Fruit fly (Drosophila melanogaster) whole organism, embryonic: Measurements from ENCODE around the gene Polr2I.

ENCODE experiments used
- Asciz ChIP-seq: fragments of 200-800 bp; sonication (Bioruptor generic); optimal IDR thresholded peaks from 2 replicates; lab custom pipeline; 2017; ENCODE audit warnings: missing biosample characterization, mild to moderate bottlenecking, missing genetic modification characterization, missing genetic modification reagents
- CG10267 ChIP-seq: fragments of 200-800 bp; sonication (Bioruptor generic); optimal IDR thresholded peaks from 2 replicates; lab custom pipeline; 2018; ENCODE audit warnings: missing biosample characterization, mild to moderate bottlenecking, missing genetic modification characterization, moderate library complexity
- CG10543 ChIP-seq: fragments of 200-800 bp; sonication (Bioruptor generic); optimal IDR thresholded peaks from 3 replicates; lab custom pipeline; 2017; ENCODE audit warnings: missing biosample characterization, mild to moderate bottlenecking, missing genetic modification characterization, moderate library complexity
- CG10654 ChIP-seq: fragments of 200-800 bp; sonication (Bioruptor generic); optimal IDR thresholded peaks from 2 replicates; lab custom pipeline; 2016; ENCODE audit warnings: missing biosample characterization, missing genetic modification characterization
- CG11247 ChIP-seq: fragments of 200-800 bp; sonication (Bioruptor generic); IDR thresholded peaks from 2 replicates; pipeline ENCODE4 v1.3.6; 2022; ENCODE audit warnings: missing biosample characterization, missing genetic modification characterization
- CG12769 ChIP-seq: fragments of 200-800 bp; sonication (Bioruptor generic); optimal IDR thresholded peaks from 2 replicates; lab custom pipeline; 2019; ENCODE audit warnings: missing biosample characterization, mild to moderate bottlenecking, missing genetic modification characterization, moderate library complexity
- CG13424 ChIP-seq: fragments of 200-800 bp; sonication (Bioruptor generic); optimal IDR thresholded peaks from 2 replicates; lab custom pipeline; 2019; ENCODE audit warnings: missing biosample characterization, mild to moderate bottlenecking, missing genetic modification characterization, moderate library complexity
- CG16863 ChIP-seq: fragments of 200-800 bp; sonication (Bioruptor generic); optimal IDR thresholded peaks from 3 replicates; lab custom pipeline; 2016; ENCODE audit warnings: missing biosample characterization, missing genetic modification characterization
- CG17385 ChIP-seq: fragments of 200-800 bp; sonication (Bioruptor generic); optimal IDR thresholded peaks from 3 replicates; lab custom pipeline; 2018; ENCODE audit warnings: missing biosample characterization, mild to moderate bottlenecking, missing genetic modification characterization
- CG1832 ChIP-seq: fragments of 200-800 bp; sonication (Bioruptor generic); optimal IDR thresholded peaks from 2 replicates; lab custom pipeline; 2017; ENCODE audit warnings: missing biosample characterization, mild to moderate bottlenecking, missing genetic modification characterization, inconsistent platforms
- CG2199 ChIP-seq: fragments of 200-800 bp; sonication (Bioruptor generic); IDR thresholded peaks from 3 replicates; pipeline ENCODE4 v1.3.6; 2022; ENCODE audit warnings: missing biosample characterization, missing genetic modification characterization
- CG2889 ChIP-seq: fragments of 200-800 bp; sonication (Bioruptor generic); IDR thresholded peaks from 3 replicates; pipeline ENCODE4 v1.3.6; 2022; ENCODE audit warnings: missing biosample characterization, missing genetic modification characterization
- CG33213 ChIP-seq: fragments of 200-800 bp; sonication (Bioruptor generic); optimal IDR thresholded peaks from 3 replicates; lab custom pipeline; 2016; ENCODE audit warnings: missing biosample characterization, missing genetic modification characterization
- CG34224 ChIP-seq: fragments of 200-800 bp; sonication (Bioruptor generic); IDR thresholded peaks from 3 replicates; pipeline ENCODE4 v1.3.6; 2022; ENCODE audit warnings: missing biosample characterization, missing genetic modification characterization; ENCODE audit not compliant: partially characterized antibody
- CG34376 ChIP-seq: fragments of 200-800 bp; sonication (Bioruptor generic); optimal IDR thresholded peaks from 2 replicates; lab custom pipeline; 2018; ENCODE audit warnings: missing biosample characterization, mild to moderate bottlenecking, missing genetic modification characterization
- CG6689 ChIP-seq: fragments of 200-800 bp; sonication (Bioruptor generic); IDR thresholded peaks from 2 replicates; pipeline ENCODE4 v1.3.6; 2022; ENCODE audit warnings: missing biosample characterization, missing genetic modification characterization
- CG7987 ChIP-seq: fragments of 200-800 bp; sonication (Bioruptor generic); optimal IDR thresholded peaks from 2 replicates; lab custom pipeline; 2018; ENCODE audit warnings: missing biosample characterization, mild to moderate bottlenecking, missing genetic modification characterization, moderate library complexity
- CG8089 ChIP-seq: fragments of 200-800 bp; sonication (Bioruptor generic); optimal IDR thresholded peaks from 3 replicates; lab custom pipeline; 2016; ENCODE audit warnings: missing biosample characterization, missing genetic modification characterization
- CG8944 ChIP-seq: fragments of 200-800 bp; sonication (Bioruptor generic); optimal IDR thresholded peaks from 3 replicates; lab custom pipeline; 2016; ENCODE audit warnings: missing biosample characterization, missing genetic modification characterization
- CG9215 ChIP-seq: fragments of 200-800 bp; sonication (Bioruptor generic); IDR thresholded peaks from 2 replicates; pipeline ENCODE4 v1.3.6; 2022; ENCODE audit warnings: missing biosample characterization, missing genetic modification characterization
- Deaf1 ChIP-seq: fragments of 200-800 bp; optimal IDR thresholded peaks from 3 replicates; lab custom pipeline; 2019; ENCODE audit warnings: missing biosample characterization, mild to moderate bottlenecking, missing genetic modification characterization, moderate library complexity
- Dfd ChIP-seq, 2 experiments: fragments of >200 bp; optimal IDR thresholded peaks; 2 replicates each; lab custom pipeline; 2017; ENCODE audit warnings: missing biosample characterization in 2 of 2, missing genetic modification characterization in 2 of 2
- Dip2 ChIP-seq: fragments of 200-800 bp; sonication (Bioruptor generic); IDR thresholded peaks from 2 replicates; pipeline ENCODE4 v1.3.6; 2022; ENCODE audit warnings: missing biosample characterization, missing genetic modification characterization
- Drgx ChIP-seq: fragments of 200-800 bp; sonication (Bioruptor generic); IDR thresholded peaks from 2 replicates; pipeline ENCODE4 v1.3.6; 2022; ENCODE audit warnings: missing biosample characterization, missing genetic modification characterization
- Fer3 ChIP-seq: fragments of 200-800 bp; sonication (Bioruptor generic); optimal IDR thresholded peaks from 2 replicates; lab custom pipeline; 2018; ENCODE audit warnings: missing biosample characterization, mild to moderate bottlenecking, missing genetic modification characterization, moderate library complexity
- H2.0 ChIP-seq: fragments of 200-800 bp; sonication (Bioruptor generic); IDR thresholded peaks from 2 replicates; pipeline ENCODE4 v1.3.6; 2022; ENCODE audit warnings: missing biosample characterization, missing genetic modification characterization
- HmgZ ChIP-seq: fragments of 200-800 bp; sonication (Bioruptor generic); optimal IDR thresholded peaks from 2 replicates; lab custom pipeline; 2018; ENCODE audit warnings: missing biosample characterization, mild to moderate bottlenecking, missing genetic modification characterization
- Mad ChIP-seq: fragments of 200-800 bp; sonication (Bioruptor generic); optimal IDR thresholded peaks from 2 replicates; lab custom pipeline; 2016; ENCODE audit warnings: missing biosample characterization, missing genetic modification characterization
- Meics ChIP-seq: fragments of 200-800 bp; sonication (Bioruptor generic); optimal IDR thresholded peaks from 2 replicates; lab custom pipeline; 2017; ENCODE audit warnings: missing biosample characterization, mild to moderate bottlenecking, missing genetic modification characterization
- Oli ChIP-seq: fragments of 200-800 bp; sonication (Bioruptor generic); optimal IDR thresholded peaks from 2 replicates; lab custom pipeline; 2018; ENCODE audit warnings: missing biosample characterization, mild to moderate bottlenecking, missing genetic modification characterization, moderate library complexity
- Rfx ChIP-seq: fragments of 200-800 bp; sonication (Bioruptor generic); IDR thresholded peaks from 2 replicates; pipeline ENCODE4 v1.3.6; 2022; ENCODE audit warnings: missing biosample characterization, missing genetic modification characterization
- Rx ChIP-seq: fragments of 200-800 bp; sonication (Bioruptor generic); IDR thresholded peaks from 2 replicates; pipeline ENCODE4 v1.3.6; 2022; ENCODE audit warnings: missing biosample characterization, missing genetic modification characterization
- Side ChIP-seq: fragments of 200-800 bp; sonication (Bioruptor generic); optimal IDR thresholded peaks from 2 replicates; lab custom pipeline; 2016; ENCODE audit warnings: missing biosample characterization, missing genetic modification characterization
- Trl ChIP-seq, 3 experiments: fragments of >200 bp in 2 of 3; fragments of 200-800 bp in 1 of 3; sonication (Bioruptor generic) in 1 of 3; optimal IDR thresholded peaks; 2 replicates in 1 of 3; 3 replicates in 2 of 3; lab custom pipeline; 2016 to 2017; ENCODE audit warnings: missing biosample characterization in 1 of 3, missing genetic modification characterization in 1 of 3
- cg ChIP-seq: fragments of 200-800 bp; sonication (Bioruptor generic); optimal IDR thresholded peaks from 3 replicates; lab custom pipeline; 2019; ENCODE audit warnings: missing biosample characterization, mild to moderate bottlenecking, missing genetic modification characterization, moderate library complexity
- ci ChIP-seq: fragments of 200-800 bp; sonication (Bioruptor generic); IDR thresholded peaks from 3 replicates; pipeline ENCODE4 v1.3.6; 2022; ENCODE audit warnings: missing biosample characterization, missing genetic modification characterization
- dysf ChIP-seq: fragments of 200-800 bp; sonication (Bioruptor generic); IDR thresholded peaks from 3 replicates; pipeline ENCODE4 v1.3.6; 2022; ENCODE audit warnings: missing biosample characterization, missing genetic modification characterization
- inv ChIP-seq: fragments of 200-800 bp; sonication (Bioruptor generic); IDR thresholded peaks from 2 replicates; pipeline ENCODE4 v1.3.6; 2022; ENCODE audit warnings: missing biosample characterization, missing genetic modification characterization; ENCODE audit not compliant: partially characterized antibody
- lab ChIP-seq: fragments of 200-800 bp; sonication (Bioruptor generic); optimal IDR thresholded peaks from 3 replicates; lab custom pipeline; 2017; ENCODE audit warnings: missing biosample characterization, missing genetic modification characterization, mild to moderate bottlenecking, moderate library complexity, missing genetic modification reagents
- org-1 ChIP-seq: fragments of 200-800 bp; sonication (Bioruptor generic); optimal IDR thresholded peaks from 2 replicates; lab custom pipeline; 2017; ENCODE audit warnings: missing biosample characterization, missing genetic modification characterization
- psq ChIP-seq: fragments of 200-800 bp; sonication (Bioruptor generic); optimal IDR thresholded peaks from 2 replicates; lab custom pipeline; 2017; ENCODE audit warnings: missing biosample characterization, missing genetic modification characterization
- row ChIP-seq: fragments of 200-800 bp; sonication (Bioruptor generic); IDR thresholded peaks from 3 replicates; pipeline ENCODE4 v1.3.6; 2022; ENCODE audit warnings: missing biosample characterization, missing genetic modification characterization
- sens ChIP-seq: fragments of 200-800 bp; sonication (Bioruptor generic); peaks from one replicate; lab custom pipeline; 2016; ENCODE audit warnings: missing biosample characterization, missing genetic modification characterization
- sr ChIP-seq: fragments of 200-800 bp; sonication (Bioruptor generic); IDR thresholded peaks from 3 replicates; pipeline ENCODE4 v1.3.6; 2022; ENCODE audit warnings: missing biosample characterization, missing genetic modification characterization
- tna ChIP-seq: fragments of 200-800 bp; sonication (Bioruptor generic); IDR thresholded peaks from 2 replicates; pipeline ENCODE4 v1.3.6; 2022; ENCODE audit warnings: missing biosample characterization, missing genetic modification characterization; ENCODE audit not compliant: partially characterized antibody
- vvl ChIP-seq: fragments of 200-800 bp; sonication (Bioruptor generic); IDR thresholded peaks from 2 replicates; pipeline ENCODE4 v1.3.6; 2022; ENCODE audit warnings: missing biosample characterization, missing genetic modification characterization

Gene Polr2I

dm6 chr3R:14279311-14279998 lies 29.4 kb upstream of the Polr2I start (continued):
- TF ChIP-seq CG9215 (GFP tag; lab: Robert Waterston, UW) (0 out of 2 replicates have a peak, but pooled peaks have one; percentile 15), Asciz (GFP tag; lab: Kevin White, UChicago) (peak; percentile 17), CG33213 (GFP tag; lab: Kevin White, UChicago) (no peak), CG10543 (GFP tag; lab: Kevin White, UChicago) (no peak), CG13424 (peak; percentile 35), Oli (tag; lab: Kevin White, UChicago) (peak; percentile 22), CG8944 (GFP tag; lab: Kevin White, UChicago) (no peak), Dip2 (no peak), inv (GFP tag; lab: Robert Waterston, UW) (no peak), Meics (GFP tag; lab: Kevin White, UChicago) (peak; percentile 25), vvl (peak; percentile 46; the same call in 1 of the 2 replicates), dysf (GFP tag; lab: Robert Waterston, UW) (peak; percentile 41; the same call in 1 of the 3 replicates), Dfd (GFP tag; optimal IDR thresholded peaks at IDR 0.05; lab: Kevin White, UChicago) (peak in 1 of 2 experiments; percentile 39), CG10654 (no peak), Fer3 (tag; lab: Kevin White, UChicago) (no peak), Rx (GFP tag; lab: Robert Waterston, UW) (no peak), CG10267 (peak; percentile 22), CG34376 (GFP tag; lab: Kevin White, UChicago) (no peak)

- TF ChIP-seq psq, result no peak
- TF ChIP-seq sens (GFP tag; lab: Kevin White, UChicago), result peak; percentile 33
- peak; percentile 50 for TF ChIP-seq Drgx (GFP tag; lab: Robert Waterston, UW)
Observed at dm6 chr3R:14280324-14280723, 28.6 kb upstream of the Polr2I start.

dm6 chr3R:14282215-14283041 lies 26.5 kb upstream of the Polr2I start:
- TF ChIP-seq CG2889 (no peak), Deaf1 (tag; lab: Kevin White, UChicago) (peak; percentile 98), ci (GFP tag; lab: Robert Waterston, UW) (peak; percentile 44; the same call in 1 of the 3 replicates), org-1 (GFP tag; lab: Kevin White, UChicago) (no peak), H2.0 (GFP tag; lab: Robert Waterston, UW) (no peak), CG12769 (tag; lab: Kevin White, UChicago) (peak; percentile 33), CG7987 (GFP tag; lab: Kevin White, UChicago) (no peak), CG34224 (GFP tag; lab: Robert Waterston, UW) (0 out of 3 replicates have a peak, but pooled peaks have one; percentile 12), CG6689 (GFP tag; lab: Robert Waterston, UW) (no peak), cg (GFP tag; lab: Kevin White, UChicago) (peak; percentile 74), sr (GFP tag; lab: Robert Waterston, UW) (no peak), CG2199 (GFP tag; lab: Robert Waterston, UW) (no peak), Rfx (0 out of 2 replicates have a peak, but pooled peaks have one; percentile 6), row (GFP tag; lab: Robert Waterston, UW) (peak; percentile 10; the same call in 1 of the 3 replicates), CG11247 (GFP tag; lab: Robert Waterston, UW) (no peak), HmgZ (no peak), Trl (optimal IDR thresholded peaks at IDR 0.05; lab: Kevin White, UChicago) (peak; percentile 63 to 83), Trl (GFP tag; optimal IDR thresholded peaks at IDR 0.05; lab: Kevin White, UChicago) (no peak), CG16863 (no peak), Side (GFP tag; lab: Kevin White, UChicago) (no peak), tna (GFP tag; lab: Robert Waterston, UW) (no peak), lab (peak; percentile 16), Mad (GFP tag; lab: Kevin White, UChicago) (no peak), CG8089 (GFP tag; lab: Kevin White, UChicago) (no peak), CG1832 (GFP tag; lab: Kevin White, UChicago) (peak; percentile 77), CG17385 (GFP tag; lab: Kevin White, UChicago) (peak; percentile 40)
